Worm (Caenorhabditis elegans) whole organism, young adult: ENCODE results near the gene F35E12.2.

ENCODE experiments used
- F39B2.1 ChIP-seq: fragments of 200-800 bp; sonication (Bioruptor generic); IDR thresholded peaks from 2 replicates; pipeline ENCODE4 v1.3.6; 2022; ENCODE audit warnings: missing genetic modification reagents, missing genetic modification characterization, missing compliant biosample characterization
- F49E8.2 ChIP-seq: sonication (generic microtip); optimal IDR thresholded peaks from 3 replicates; lab custom pipeline; 2017; ENCODE audit warnings: missing genetic modification characterization, mild to moderate bottlenecking, missing compliant biosample characterization, antibody characterized with exemption, moderate library complexity; ENCODE audit not compliant: insufficient read depth
- Y53F4B.3 ChIP-seq: fragments of 200-800 bp; sonication (Bioruptor generic); IDR thresholded peaks from 2 replicates; pipeline ENCODE4 v1.3.6; 2022; ENCODE audit warnings: missing genetic modification reagents, missing genetic modification characterization, missing compliant biosample characterization
- chd-7 ChIP-seq: sonication (generic microtip); optimal IDR thresholded peaks from 2 replicates; lab custom pipeline; 2016; ENCODE audit warnings: mild to moderate bottlenecking, missing genetic modification characterization, moderate library complexity, missing compliant biosample characterization
- ets-4 ChIP-seq: fragments of 200-800 bp; sonication (Bioruptor generic); optimal IDR thresholded peaks from 2 replicates; lab custom pipeline; 2018; ENCODE audit warnings: mild to moderate bottlenecking, missing genetic modification characterization, missing compliant biosample characterization
- lsy-27 ChIP-seq: sonication (generic microtip); optimal IDR thresholded peaks from 2 replicates; lab custom pipeline; 2017; ENCODE audit warnings: missing genetic modification characterization, mild to moderate bottlenecking, missing compliant biosample characterization, antibody characterized with exemption, missing genotype, borderline replicate concordance; ENCODE audit not compliant: insufficient read depth
- madf-6 ChIP-seq: fragments of 200-800 bp; sonication (Bioruptor generic); IDR thresholded peaks from 2 replicates; pipeline ENCODE4 v1.3.6; 2022; ENCODE audit warnings: missing genetic modification reagents, missing genetic modification characterization, missing compliant biosample characterization
- nhr-90 ChIP-seq: sonication (generic microtip); optimal IDR thresholded peaks from 2 replicates; lab custom pipeline; 2016; ENCODE audit warnings: missing genotype, mild to moderate bottlenecking, missing genetic modification characterization, missing compliant biosample characterization
- pbrm-1 ChIP-seq: fragments of 200-800 bp; sonication (Bioruptor generic); IDR thresholded peaks from 2 replicates; pipeline ENCODE4 v1.3.6; 2022; ENCODE audit warnings: missing genetic modification reagents, missing genetic modification characterization, missing compliant biosample characterization
- pha-4 ChIP-seq: fragments of 150-350 bp; sonication (generic microtip); optimal IDR thresholded peaks from 2 replicates; lab custom pipeline; 2014; ENCODE audit warnings: missing biosample characterization, missing genetic modification reagents, missing genetic modification characterization
- sptf-2 ChIP-seq: fragments of 200-800 bp; sonication (Bioruptor generic); optimal IDR thresholded peaks from 2 replicates; lab custom pipeline; 2018; ENCODE audit warnings: mild to moderate bottlenecking, missing genetic modification characterization, missing compliant biosample characterization

ce11 chrV:13751811-13752210 is 27.1 kb upstream of the F35E12.2 start, which contains the start of gene cld-9:
- no peak for TF ChIP-seq lsy-27 (tag; lab: Kevin White, UChicago)
- no peak for TF ChIP-seq chd-7
- no peak for TF ChIP-seq sptf-2 (GFP tag; lab: Kevin White, UChicago)
- no peak for TF ChIP-seq F39B2.1 (GFP tag; lab: Robert Waterston, UW)
- no peak for TF ChIP-seq madf-6 (GFP tag; lab: Robert Waterston, UW)
- TF ChIP-seq pha-4: no peak
- no peak for TF ChIP-seq Y53F4B.3 (GFP tag; lab: Robert Waterston, UW)
- TF ChIP-seq nhr-90 (tag; lab: Kevin White, UChicago): no peak
- TF ChIP-seq F49E8.2 (tag; lab: Kevin White, UChicago): no peak
- no peak for TF ChIP-seq ets-4 (GFP tag; lab: Kevin White, UChicago)
- TF ChIP-seq pbrm-1 (GFP tag; lab: Robert Waterston, UW): no peak
